Worm (Caenorhabditis elegans): ENCODE results near the gene dec-7.

dec-7 gene

DNA sequence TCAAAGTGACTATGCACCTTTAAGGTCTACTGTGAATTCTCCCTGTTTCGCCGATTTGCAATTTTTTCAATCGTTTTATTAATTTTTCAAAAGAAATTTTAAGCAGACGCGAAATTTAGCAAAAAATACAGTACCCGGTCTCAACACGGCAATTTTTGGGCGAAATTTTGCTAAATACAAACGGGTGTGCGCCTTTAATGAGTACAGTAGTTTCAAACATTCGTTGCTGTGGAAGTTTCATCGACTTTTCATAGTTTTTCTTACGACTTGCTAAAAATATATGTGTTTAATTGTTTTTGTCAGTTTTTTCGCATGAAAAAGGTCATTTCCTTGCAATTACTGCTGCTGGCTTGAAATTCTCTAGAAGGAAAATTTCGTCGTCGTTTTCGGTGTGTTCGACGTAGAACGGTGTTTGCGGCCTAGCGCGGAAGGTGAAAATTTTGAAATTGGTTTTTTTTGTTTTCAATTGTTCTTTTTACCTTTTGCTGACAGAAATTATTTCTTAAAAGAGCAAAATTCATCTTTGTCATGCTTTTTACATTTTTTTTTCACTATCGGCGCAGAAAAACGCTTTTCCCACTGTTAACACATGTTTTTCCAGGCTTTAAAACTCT lies 14.7 kb downstream of the dec-7 start, which contains the start of gene K03H1.7:
Gene K03H1.7, plus strand, starts transcription at position 600 of the 614 bp plus-strand sequence.
- TF ChIP-seq ztf-4 (tag; optimal IDR thresholded peaks at IDR 0.05) (no peak), gmeb-1 (tag; optimal IDR thresholded peaks at IDR 0.05) (peak; percentile 54)

DNA sequence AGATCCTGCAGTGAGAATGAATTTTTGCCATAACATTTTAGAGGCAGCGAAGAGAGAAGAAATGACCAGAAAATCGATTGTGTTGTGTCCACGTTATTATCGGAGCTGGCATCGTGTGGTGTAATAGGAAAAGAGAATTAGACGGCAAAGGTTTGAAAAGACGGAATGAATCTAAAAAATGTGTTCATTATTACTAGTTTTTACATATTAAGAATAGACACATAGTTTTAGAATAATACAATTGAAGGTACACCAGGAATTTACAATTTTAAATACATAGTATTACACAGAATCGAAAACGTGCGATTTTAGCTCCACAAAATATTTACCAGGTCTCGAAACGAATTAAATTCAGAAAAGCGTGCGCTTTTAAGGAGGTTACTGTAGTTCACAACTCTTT lies 18.0 kb downstream of the dec-7 start, which contains the start of gene K03H1.13:
Gene K03H1.13, minus strand, starts transcription at position 101 of the 400 bp plus-strand sequence.
- TF ChIP-seq unc-55 (GFP tag; optimal IDR thresholded peaks at IDR 0.05) (peak; percentile 29), sma-9 (GFP tag; optimal IDR thresholded peaks at IDR 0.05) (no peak), sma-9 (tag; optimal IDR thresholded peaks at IDR 0.05) (no peak), ztf-1 (GFP tag; conservative IDR thresholded peaks at IDR 0.05) (no peak), C34F6.9 (tag; optimal IDR thresholded peaks at IDR 0.05) (peak; percentile 13), peb-1 (tag; optimal IDR thresholded peaks at IDR 0.05) (no peak), aly-2 (tag; optimal IDR thresholded peaks at IDR 0.05) (no peak)

DNA sequence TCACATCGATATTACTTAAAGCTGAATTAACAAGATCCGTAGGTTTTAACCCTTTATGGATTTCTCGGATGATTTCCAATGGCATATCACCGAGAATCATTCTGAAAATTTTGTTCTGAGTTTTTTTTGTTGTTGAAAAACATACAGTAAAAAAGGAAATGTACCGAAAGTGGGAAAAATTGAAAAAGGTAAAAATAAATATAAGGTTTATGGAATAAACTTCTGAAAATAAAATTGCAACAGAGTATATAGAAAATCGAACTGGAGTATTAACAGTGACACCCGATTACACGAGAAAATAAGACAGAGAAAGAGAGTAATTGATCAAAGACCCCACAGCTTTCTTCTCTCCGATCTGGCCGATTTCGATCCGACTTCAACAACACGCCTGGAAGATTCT lies 19.7 kb downstream of the dec-7 start, which contains the start of gene K03H1.11:
Gene K03H1.11, minus strand, starts transcription at position 101 of the 400 bp plus-strand sequence.
- TF ChIP-seq nhr-10 (tag; optimal IDR thresholded peaks at IDR 0.05), result no peak
- TF ChIP-seq sma-3 (GFP tag; optimal IDR thresholded peaks at IDR 0.05), result no peak
- TF ChIP-seq mab-5 (tag; optimal IDR thresholded peaks at IDR 0.05), result no peak
- no peak for TF ChIP-seq ceh-82 (tag; optimal IDR thresholded peaks at IDR 0.05)
- TF ChIP-seq nhr-237 (tag; optimal IDR thresholded peaks at IDR 0.05), result no peak
- TF ChIP-seq gmeb-1 (tag; optimal IDR thresholded peaks at IDR 0.05), result no peak
- no peak for TF ChIP-seq nhr-11 (tag; optimal IDR thresholded peaks at IDR 0.05)

DNA sequence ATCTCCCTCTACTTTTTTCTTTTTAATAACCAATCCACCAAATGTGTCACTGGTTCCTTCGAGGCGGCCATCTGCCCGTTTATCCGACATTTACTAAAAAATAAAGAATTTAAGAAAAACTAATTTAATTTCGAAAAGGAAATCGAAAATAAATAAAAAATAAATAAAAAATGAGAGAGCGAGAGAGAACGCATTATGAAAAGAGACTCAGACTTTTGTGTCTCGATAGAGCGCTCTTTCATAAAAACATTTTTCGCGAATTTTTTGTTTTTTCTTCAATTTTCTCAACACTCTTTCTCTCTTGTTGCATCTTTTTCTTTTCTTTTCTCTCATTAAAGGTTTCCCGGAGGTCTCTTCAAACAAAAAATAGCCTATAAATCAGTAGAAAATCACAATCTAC lies 23.9 kb downstream of the dec-7 start, which contains the start of gene mog-1:
Gene mog-1, minus strand, starts transcription at position 93 of the 400 bp plus-strand sequence.
- TF ChIP-seq lsy-2 (tag; optimal IDR thresholded peaks at IDR 0.05), result peak in 1 of 2 experiments; percentile 34
- peak; percentile 5 for TF ChIP-seq fos-1 (tag; optimal IDR thresholded peaks at IDR 0.05)
- no peak for TF ChIP-seq aly-2 (tag; optimal IDR thresholded peaks at IDR 0.05)
- TF ChIP-seq nhr-77 (tag; optimal IDR thresholded peaks at IDR 0.05), result no peak
- TF ChIP-seq sma-9 (GFP tag; optimal IDR thresholded peaks at IDR 0.05), result no peak
- no peak for TF ChIP-seq sma-9 (tag; optimal IDR thresholded peaks at IDR 0.05)
- TF ChIP-seq ztf-11 (tag; optimal IDR thresholded peaks at IDR 0.05), result no peak
- TF ChIP-seq C34F6.9 (tag; optimal IDR thresholded peaks at IDR 0.05), result peak; percentile 66
- TF ChIP-seq nhr-23 (tag; optimal IDR thresholded peaks at IDR 0.05), result no peak
- no peak for TF ChIP-seq egl-27 (tag; optimal IDR thresholded peaks at IDR 0.05)
- TF ChIP-seq blmp-1 (tag; optimal IDR thresholded peaks at IDR 0.05; ENCODE audit: insufficient read depth), result no peak
- no peak for TF ChIP-seq lin-39 (tag; optimal IDR thresholded peaks at IDR 0.05)
- TF ChIP-seq unc-55 (GFP tag; optimal IDR thresholded peaks at IDR 0.05), result peak; percentile 60

DNA sequence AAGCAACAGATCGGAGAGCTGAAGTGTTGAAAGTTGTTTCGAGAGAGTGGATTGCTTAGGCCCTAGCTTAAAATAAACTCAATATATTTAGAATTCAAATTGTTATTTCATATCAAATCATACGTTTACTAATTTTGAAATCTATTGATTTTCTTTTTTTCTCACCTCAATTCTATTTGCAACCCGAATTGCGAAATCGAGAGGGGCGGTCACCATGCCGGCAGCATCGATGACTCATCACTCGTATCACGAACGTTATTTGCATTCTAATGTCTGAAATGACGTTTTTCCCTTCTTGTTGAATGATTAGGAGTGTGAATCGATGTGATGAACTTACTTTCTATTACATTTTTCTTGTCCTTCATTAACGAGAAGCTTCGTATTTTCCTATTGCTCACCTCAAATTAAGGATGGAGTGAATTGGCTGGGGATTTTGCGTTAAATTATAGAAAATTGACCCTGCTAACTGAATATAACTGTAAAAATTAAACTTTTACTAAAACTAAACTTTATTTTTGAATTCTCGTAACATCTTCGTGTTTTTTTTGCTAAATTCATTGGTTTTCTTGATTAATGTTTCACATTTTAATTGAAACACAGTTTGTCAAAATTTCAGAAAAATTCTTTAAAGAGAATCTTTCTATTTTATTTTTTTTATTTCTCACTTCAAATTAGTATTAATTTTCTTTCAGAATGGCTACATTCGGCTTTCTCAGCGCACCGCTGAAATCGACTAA lies 24.6 kb downstream of the dec-7 start, which contains the start of gene alx-1:
Gene alx-1, plus strand, starts transcription at position 687 of the 737 bp plus-strand sequence.
- TF ChIP-seq blmp-1 (tag; optimal IDR thresholded peaks at IDR 0.05; ENCODE audit: insufficient read depth), result no peak
- no peak for TF ChIP-seq mab-5 (tag; optimal IDR thresholded peaks at IDR 0.05)
- no peak for TF ChIP-seq nhr-6 (tag; optimal IDR thresholded peaks at IDR 0.05)
- TF ChIP-seq alr-1 (tag; optimal IDR thresholded peaks at IDR 0.05), result no peak
- peak; percentile 3 for TF ChIP-seq crh-2 (tag; optimal IDR thresholded peaks at IDR 0.05)
- TF ChIP-seq nhr-129 (tag; optimal IDR thresholded peaks at IDR 0.05), result peak; percentile 8
- no peak for TF ChIP-seq dmd-4 (tag; optimal IDR thresholded peaks at IDR 0.05)
- no peak for TF ChIP-seq ztf-11 (tag; optimal IDR thresholded peaks at IDR 0.05)
- TF ChIP-seq nhr-77 (tag; optimal IDR thresholded peaks at IDR 0.05), result no peak
- peak; percentile 99 for TF ChIP-seq fos-1 (tag; optimal IDR thresholded peaks at IDR 0.05)
- TF ChIP-seq sma-3 (GFP tag; optimal IDR thresholded peaks at IDR 0.05), result peak; percentile 1

DNA sequence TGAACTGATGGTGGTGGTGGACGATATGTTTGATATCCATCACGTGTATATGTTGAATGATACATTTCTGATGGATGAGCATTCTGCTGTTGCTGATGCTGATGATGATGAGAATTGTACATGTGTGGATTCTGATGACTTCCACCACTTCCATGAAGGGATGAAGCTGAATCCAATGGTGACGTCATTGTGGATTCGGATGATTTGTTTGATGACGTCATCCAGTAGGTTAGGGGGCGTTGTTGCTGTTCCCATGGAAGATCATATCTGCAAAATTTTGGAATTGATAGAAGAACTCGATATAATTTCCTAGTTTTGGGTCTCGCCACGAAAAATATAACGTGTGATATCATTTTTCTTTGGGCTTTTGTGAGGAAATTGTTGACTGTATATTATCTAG lies 31.2 kb downstream of the dec-7 start:
- no peak for TF ChIP-seq lin-11 (tag; optimal IDR thresholded peaks at IDR 0.05)
- no peak for TF ChIP-seq sem-4 (tag; optimal IDR thresholded peaks at IDR 0.05)
- TF ChIP-seq sma-3 (GFP tag; optimal IDR thresholded peaks at IDR 0.05), result no peak
- TF ChIP-seq ztf-4 (tag; optimal IDR thresholded peaks at IDR 0.05), result no peak
- TF ChIP-seq nhr-77 (tag; optimal IDR thresholded peaks at IDR 0.05), result no peak
- no peak for TF ChIP-seq skn-1 (tag; optimal IDR thresholded peaks at IDR 0.05)
- no peak for TF ChIP-seq snpc-4 (tag; optimal IDR thresholded peaks at IDR 0.05)
- no peak for TF ChIP-seq nhr-6 (tag; optimal IDR thresholded peaks at IDR 0.05)

Measured in whole organism, L2 larva.